Worm (Caenorhabditis elegans): ENCODE results near the gene uda-1.

- TF ChIP-seq ref-1 (GFP tag; conservative IDR thresholded peaks at IDR 0.05), result no peak
- no peak for TF ChIP-seq flt-1 (GFP tag; IDR thresholded peaks at IDR 0.05)
- TF ChIP-seq T22C8.4 (GFP tag; IDR thresholded peaks at IDR 0.05), result no peak
- TF ChIP-seq med-1 (GFP tag; optimal IDR thresholded peaks at IDR 0.05; ENCODE audit: insufficient read depth), result no peak
These were observed 31.0 kb downstream of the uda-1 start for ce11 chrV:10035586-10035985.

Measured in whole organism, midembryonic.